Fruit fly (Drosophila melanogaster) whole organism, prepupa: ENCODE measurements around the gene teq.

Experiments used
- CG10631 ChIP-seq: fragments of 200-800 bp; sonication (Bioruptor generic); optimal IDR thresholded peaks from 2 replicates; lab custom pipeline; 2016; ENCODE audit warnings: missing biosample characterization, missing genetic modification characterization
- CG11762 ChIP-seq: fragments of 200-800 bp; sonication (Bioruptor generic); optimal IDR thresholded peaks from 3 replicates; lab custom pipeline; 2016; ENCODE audit warnings: missing biosample characterization, missing genetic modification characterization; ENCODE audit not compliant: insufficient read depth
- CG15336 ChIP-seq: fragments of 200-800 bp; sonication (Bioruptor generic); IDR thresholded peaks from 2 replicates; pipeline ENCODE4 v1.3.6; 2022; ENCODE audit warnings: missing biosample characterization, missing genetic modification characterization
- CG16779 ChIP-seq: fragments of 200-800 bp; sonication (Bioruptor generic); optimal IDR thresholded peaks from 3 replicates; lab custom pipeline; 2017; ENCODE audit warnings: missing biosample characterization, mild to moderate bottlenecking, missing genetic modification characterization
- CG3032 ChIP-seq: fragments of 200-800 bp; optimal IDR thresholded peaks from 2 replicates; lab custom pipeline; 2019; ENCODE audit warnings: missing biosample characterization, mild to moderate bottlenecking, missing genetic modification characterization, moderate library complexity
- CG34406 ChIP-seq: fragments of 200-800 bp; sonication (Bioruptor generic); optimal IDR thresholded peaks from 3 replicates; lab custom pipeline; 2016; ENCODE audit warnings: missing biosample characterization, missing genetic modification characterization
- CG3919 ChIP-seq: fragments of 200-800 bp; sonication (Bioruptor generic); optimal IDR thresholded peaks from 3 replicates; lab custom pipeline; 2016; ENCODE audit warnings: missing biosample characterization, missing genetic modification characterization
- CG6163 ChIP-seq: fragments of 200-800 bp; sonication (Bioruptor generic); IDR thresholded peaks from 3 replicates; pipeline ENCODE4 v1.3.6; 2022; ENCODE audit warnings: missing biosample characterization, missing genetic modification characterization
- CG6276 ChIP-seq: fragments of 200-800 bp; sonication (Bioruptor generic); optimal IDR thresholded peaks from 2 replicates; lab custom pipeline; 2017; ENCODE audit warnings: missing biosample characterization, mild to moderate bottlenecking, missing genetic modification characterization
- CG6792 ChIP-seq: fragments of 200-800 bp; sonication (Bioruptor generic); optimal IDR thresholded peaks from 3 replicates; lab custom pipeline; 2016; ENCODE audit warnings: missing biosample characterization, missing genetic modification characterization
- CG6808 ChIP-seq: fragments of 200-800 bp; sonication (Bioruptor generic); optimal IDR thresholded peaks from 3 replicates; lab custom pipeline; 2017; ENCODE audit warnings: missing biosample characterization, missing genetic modification characterization, mild to moderate bottlenecking, moderate library complexity, missing genetic modification reagents
- CG6854 ChIP-seq: fragments of 200-800 bp; sonication (Bioruptor generic); optimal IDR thresholded peaks from 2 replicates; lab custom pipeline; 2017; ENCODE audit warnings: missing biosample characterization, mild to moderate bottlenecking, missing genetic modification characterization
- CG8319 ChIP-seq: fragments of 200-800 bp; sonication (Bioruptor generic); optimal IDR thresholded peaks from 3 replicates; lab custom pipeline; 2016; ENCODE audit warnings: missing biosample characterization, missing genetic modification characterization
- CG9139 ChIP-seq: fragments of 200-800 bp; sonication (Bioruptor generic); optimal IDR thresholded peaks from 3 replicates; lab custom pipeline; 2017; ENCODE audit warnings: missing biosample characterization, mild to moderate bottlenecking, missing genetic modification characterization
- Eip75B ChIP-seq: fragments of 200-800 bp; sonication (Bioruptor generic); optimal IDR thresholded peaks from 3 replicates; lab custom pipeline; 2016; ENCODE audit warnings: missing biosample characterization, missing genetic modification characterization
- Eip78C ChIP-seq: fragments of 200-800 bp; sonication (Bioruptor generic); peaks from one replicate; lab custom pipeline; 2016; ENCODE audit warnings: missing biosample characterization, missing genetic modification characterization
- Hr38 ChIP-seq: sonication (Bioruptor generic); optimal IDR thresholded peaks from 2 replicates; lab custom pipeline; 2016; ENCODE audit warnings: missing biosample characterization, missing genetic modification characterization
- Hr4 ChIP-seq: fragments of 200-800 bp; sonication (Bioruptor generic); optimal IDR thresholded peaks from 3 replicates; lab custom pipeline; 2016; ENCODE audit warnings: missing biosample characterization, missing genetic modification characterization
- Lpt ChIP-seq: fragments of 200-800 bp; sonication (Bioruptor generic); optimal IDR thresholded peaks from 3 replicates; lab custom pipeline; 2016; ENCODE audit warnings: missing biosample characterization, missing genetic modification characterization
- Met ChIP-seq: fragments of 200-800 bp; sonication (Bioruptor generic); optimal IDR thresholded peaks from 3 replicates; lab custom pipeline; 2016; ENCODE audit warnings: missing biosample characterization, missing genetic modification characterization
- OdsH ChIP-seq: fragments of 200-800 bp; sonication (Bioruptor generic); optimal IDR thresholded peaks from 3 replicates; lab custom pipeline; 2016; ENCODE audit warnings: missing biosample characterization, missing genetic modification characterization
- Smox ChIP-seq: fragments of 200-800 bp; sonication (Bioruptor generic); optimal IDR thresholded peaks from 3 replicates; lab custom pipeline; 2016; ENCODE audit warnings: missing biosample characterization, missing genetic modification characterization
- Sox102F ChIP-seq: fragments of 200-800 bp; sonication (Bioruptor generic); optimal IDR thresholded peaks from 2 replicates; lab custom pipeline; 2016; ENCODE audit warnings: missing biosample characterization, mild to moderate bottlenecking, missing genetic modification characterization
- Sox14 ChIP-seq: fragments of 200-800 bp; sonication (Bioruptor generic); optimal IDR thresholded peaks from 3 replicates; lab custom pipeline; 2016; ENCODE audit warnings: missing biosample characterization, missing genetic modification characterization
- Sox15 ChIP-seq: fragments of 200-800 bp; sonication (Bioruptor generic); optimal IDR thresholded peaks from 3 replicates; lab custom pipeline; 2016; ENCODE audit warnings: missing biosample characterization, missing genetic modification characterization
- achi ChIP-seq: fragments of 200-800 bp; sonication (Bioruptor generic); optimal IDR thresholded peaks from 3 replicates; lab custom pipeline; 2016; ENCODE audit warnings: missing biosample characterization, missing genetic modification characterization
- acj6 ChIP-seq: fragments of 200-800 bp; sonication (Bioruptor generic); optimal IDR thresholded peaks from 3 replicates; lab custom pipeline; 2016; ENCODE audit warnings: missing biosample characterization, missing genetic modification characterization
- cyc ChIP-seq: fragments of 200-800 bp; sonication (Bioruptor generic); optimal IDR thresholded peaks from 3 replicates; lab custom pipeline; 2016; ENCODE audit warnings: missing biosample characterization, missing genetic modification characterization
- dac ChIP-seq: fragments of 200-800 bp; sonication (Bioruptor generic); optimal IDR thresholded peaks from 2 replicates; lab custom pipeline; 2017; ENCODE audit warnings: missing biosample characterization, mild to moderate bottlenecking, missing genetic modification characterization
- dsx ChIP-seq: fragments of 200-800 bp; optimal IDR thresholded peaks from 3 replicates; lab custom pipeline; 2019; ENCODE audit warnings: missing biosample characterization, mild to moderate bottlenecking, missing genetic modification characterization, moderate library complexity; ENCODE audit not compliant: poor library complexity, severe bottlenecking
- eg ChIP-seq: fragments of 200-800 bp; sonication (Bioruptor generic); IDR thresholded peaks from 3 replicates; pipeline ENCODE4 v1.3.6; 2022; ENCODE audit warnings: missing biosample characterization, missing genetic modification characterization
- esn ChIP-seq: fragments of 200-800 bp; sonication (Bioruptor generic); optimal IDR thresholded peaks from 2 replicates; lab custom pipeline; 2016; ENCODE audit warnings: missing biosample characterization, mild to moderate bottlenecking, missing genetic modification characterization, moderate library complexity
- fd59A ChIP-seq: fragments of 200-800 bp; sonication (Bioruptor generic); optimal IDR thresholded peaks from 2 replicates; lab custom pipeline; 2017; ENCODE audit warnings: missing biosample characterization, mild to moderate bottlenecking, missing genetic modification characterization, missing genetic modification reagents
- fd85E ChIP-seq: fragments of 200-800 bp; sonication (Bioruptor generic); optimal IDR thresholded peaks from 3 replicates; lab custom pipeline; 2016; ENCODE audit warnings: missing biosample characterization, missing genetic modification characterization
- lz ChIP-seq: fragments of 200-800 bp; sonication (Bioruptor generic); optimal IDR thresholded peaks from 3 replicates; lab custom pipeline; 2016; ENCODE audit warnings: missing biosample characterization, missing genetic modification characterization
- net ChIP-seq: fragments of 200-800 bp; sonication (Bioruptor generic); optimal IDR thresholded peaks from 3 replicates; lab custom pipeline; 2016; ENCODE audit warnings: missing biosample characterization, missing genetic modification characterization
- pdm3 ChIP-seq: fragments of 200-800 bp; sonication (Bioruptor generic); optimal IDR thresholded peaks from 3 replicates; lab custom pipeline; 2016; ENCODE audit warnings: missing biosample characterization, missing genetic modification characterization
- spab ChIP-seq: fragments of 200-800 bp; sonication (Bioruptor generic); optimal IDR thresholded peaks from 2 replicates; lab custom pipeline; 2017; ENCODE audit warnings: missing biosample characterization, mild to moderate bottlenecking, missing genetic modification characterization, missing genetic modification reagents
- ss ChIP-seq, 2 experiments: fragments of 200-800 bp; sonication (Bioruptor generic); optimal IDR thresholded peaks; 2 replicates in 1 of 2; 3 replicates in 1 of 2; lab custom pipeline; 2017 to 2018; ENCODE audit warnings: mild to moderate bottlenecking in 2 of 2, missing biosample characterization in 2 of 2, missing genetic modification characterization in 2 of 2, moderate library complexity in 1 of 2
- svp ChIP-seq: fragments of 200-800 bp; sonication (Bioruptor generic); peaks from one replicate; lab custom pipeline; 2016; ENCODE audit warnings: missing biosample characterization, missing genetic modification characterization
- vri ChIP-seq: fragments of 200-800 bp; sonication (Bioruptor generic); optimal IDR thresholded peaks from 3 replicates; lab custom pipeline; 2016; ENCODE audit warnings: missing biosample characterization, mild to moderate bottlenecking, missing genetic modification characterization

Gene teq

DNA sequence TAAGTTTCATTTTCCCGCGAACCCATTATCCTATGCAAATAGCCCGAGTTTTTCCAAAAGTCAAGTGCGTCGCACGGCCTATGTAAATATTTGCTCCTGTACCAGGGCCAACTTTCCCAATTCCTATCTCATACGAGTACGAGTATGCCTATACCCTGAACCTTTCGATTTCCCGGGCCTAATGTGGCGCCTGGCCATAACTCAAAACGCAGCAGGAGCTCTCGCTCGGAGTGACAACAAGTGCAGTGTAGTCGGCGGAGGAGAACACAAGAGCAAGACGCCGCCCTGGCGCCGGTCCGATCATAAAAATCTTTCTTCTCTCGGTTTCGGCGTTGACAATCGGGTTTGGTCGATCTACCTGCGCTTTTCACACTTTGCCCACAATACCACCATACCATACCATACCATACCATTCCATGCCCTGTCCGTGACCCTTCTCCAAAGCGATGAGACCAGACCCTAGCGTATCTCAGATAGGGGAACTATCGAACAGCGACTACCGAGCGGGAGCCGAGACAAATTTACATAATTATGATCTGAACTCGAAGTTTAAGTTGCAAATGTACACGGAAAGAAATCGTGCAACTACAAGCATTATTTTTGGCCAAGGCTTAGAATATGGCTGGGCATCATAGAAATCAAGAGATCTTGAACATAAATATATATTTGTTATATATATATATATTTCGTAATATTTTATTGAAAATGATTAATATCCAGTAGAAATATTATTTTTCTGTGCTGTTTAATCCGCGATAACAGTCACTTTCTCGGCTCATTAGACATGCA, 32.0 kb upstream of the teq start:
- TF ChIP-seq CG6276 (no peak), vri (GFP tag; lab: Kevin White, UChicago) (no peak), dac (GFP tag; lab: Kevin White, UChicago) (no peak), fd59A (GFP tag; lab: Kevin White, UChicago) (no peak), cyc (GFP tag; lab: Kevin White, UChicago) (no peak), Eip78C (no peak), esn (no peak), CG15336 (no peak), Smox (GFP tag; lab: Kevin White, UChicago) (no peak), CG8319 (GFP tag; lab: Kevin White, UChicago) (no peak), CG16779 (tag; lab: Kevin White, UChicago) (no peak), Hr4 (GFP tag; lab: Kevin White, UChicago) (no peak), CG3919 (GFP tag; lab: Kevin White, UChicago) (no peak)

DNA sequence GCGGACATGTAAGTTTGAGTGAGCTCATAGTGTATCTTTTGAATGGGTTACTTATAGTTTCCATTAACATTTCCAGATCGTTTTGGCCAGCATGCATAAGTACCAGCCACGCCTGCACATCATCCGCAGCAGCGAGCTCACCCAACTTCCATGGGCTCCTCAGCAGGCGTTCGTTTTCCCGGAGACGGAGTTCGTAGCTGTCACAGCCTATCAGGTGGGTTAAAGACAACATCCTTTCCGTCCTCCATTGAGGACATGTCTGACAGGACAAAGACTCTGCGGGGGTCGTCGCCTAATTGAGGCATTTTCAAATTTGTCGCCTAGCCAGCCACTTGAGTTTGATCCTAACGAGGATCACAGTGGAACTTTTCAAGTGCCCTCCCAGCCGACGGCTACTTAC, 30.8 kb upstream of the teq start:
- TF ChIP-seq dsx (GFP tag; lab: Kevin White, UChicago): no peak
- TF ChIP-seq, all 60 proteins: peak for 0

DNA sequence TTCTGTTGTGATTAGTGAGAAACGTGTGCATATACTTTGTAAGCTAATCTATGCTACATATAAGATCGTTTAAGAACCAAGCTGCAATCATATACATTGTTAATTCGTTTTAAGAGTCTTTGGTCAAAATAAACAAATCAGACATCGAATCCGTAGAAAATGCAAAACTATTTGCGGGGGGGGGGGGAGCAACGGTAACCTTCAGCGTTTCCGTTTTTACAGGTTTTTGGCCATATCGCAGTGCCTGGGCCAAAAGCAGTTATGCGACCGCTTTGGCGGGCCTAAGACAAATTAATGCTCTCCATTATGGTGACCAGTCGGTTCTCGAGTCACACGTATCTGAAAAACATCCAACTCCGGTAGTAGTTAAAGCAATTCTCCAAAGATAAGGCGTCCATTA, 29.5 kb upstream of the teq start:
- TF ChIP-seq pdm3 (GFP tag; lab: Kevin White, UChicago) (no peak), CG6792 (GFP tag; lab: Kevin White, UChicago) (no peak), CG6854 (GFP tag; lab: Kevin White, UChicago) (no peak), esn (no peak), Sox102F (GFP tag; lab: Kevin White, UChicago) (no peak), CG15336 (no peak), fd85E (GFP tag; lab: Kevin White, UChicago) (no peak), ss (GFP tag; optimal IDR thresholded peaks at IDR 0.05; lab: Kevin White, UChicago) (no peak), lz (no peak), acj6 (GFP tag; lab: Kevin White, UChicago) (no peak), Eip75B (no peak), vri (GFP tag; lab: Kevin White, UChicago) (no peak), achi (GFP tag; lab: Kevin White, UChicago) (no peak), CG3032 (no peak), Met (no peak)

DNA sequence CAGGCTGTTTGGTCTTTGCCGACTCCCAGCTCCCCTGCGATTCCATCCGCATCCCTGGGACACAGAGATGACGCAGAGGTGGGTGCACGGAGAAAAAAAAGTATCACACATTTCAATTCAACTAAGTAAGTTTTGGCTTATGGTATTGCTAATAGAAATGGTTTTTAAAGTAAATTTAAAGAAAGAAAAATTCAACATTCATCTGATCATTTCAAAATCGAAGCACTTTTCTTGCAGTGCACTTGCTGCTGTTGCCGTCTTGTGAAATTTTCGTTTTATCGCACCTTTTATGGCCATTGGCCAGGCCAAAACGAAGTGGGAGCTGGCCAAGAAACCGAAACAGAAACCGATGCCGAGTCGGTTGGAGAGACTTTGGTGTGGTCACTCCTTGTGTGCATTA, 29.1 kb upstream of the teq start:
- TF ChIP-seq acj6 (GFP tag; lab: Kevin White, UChicago) (peak; percentile 71), CG11762 (GFP tag; lab: Kevin White, UChicago) (peak; percentile 68), CG6854 (GFP tag; lab: Kevin White, UChicago) (peak; percentile 73), dac (GFP tag; lab: Kevin White, UChicago) (peak; percentile 8), CG34406 (GFP tag; lab: Kevin White, UChicago) (peak; percentile 69), CG3032 (peak; percentile 66), fd59A (GFP tag; lab: Kevin White, UChicago) (peak; percentile 10), CG10631 (GFP tag; lab: Kevin White, UChicago) (peak; percentile 65), CG15336 (peak; percentile 81), svp (GFP tag; lab: Kevin White, UChicago) (peak; percentile 94), Sox14 (peak; percentile 61), Eip78C (peak; percentile 93), CG3919 (GFP tag; lab: Kevin White, UChicago) (peak; percentile 84), dsx (GFP tag; lab: Kevin White, UChicago) (peak; percentile 56), vri (GFP tag; lab: Kevin White, UChicago) (peak; percentile 44), esn (peak; percentile 83), Hr38 (GFP tag; lab: Kevin White, UChicago) (no peak), lz (peak; percentile 78), cyc (GFP tag; lab: Kevin White, UChicago) (peak; percentile 91), CG6163 (GFP tag; lab: Robert Waterston, UW) (peak; percentile 90), ss (GFP tag; optimal IDR thresholded peaks at IDR 0.05; lab: Kevin White, UChicago) (peak; percentile 30 to 48), eg (GFP tag; lab: Robert Waterston, UW) (peak; percentile 90), pdm3 (GFP tag; lab: Kevin White, UChicago) (peak; percentile 73), OdsH (peak; percentile 69), net (GFP tag; lab: Kevin White, UChicago) (peak; percentile 52), Sox15 (GFP tag; lab: Kevin White, UChicago) (peak; percentile 50), Sox102F (GFP tag; lab: Kevin White, UChicago) (peak; percentile 73), CG9139 (GFP tag; lab: Kevin White, UChicago) (peak; percentile 43), Lpt (GFP tag; lab: Kevin White, UChicago) (peak; percentile 64), spab (GFP tag; lab: Kevin White, UChicago) (peak; percentile 57), fd85E (GFP tag; lab: Kevin White, UChicago) (peak; percentile 2), Met (peak; percentile 81), Eip75B (peak; percentile 78), CG6808 (GFP tag; lab: Kevin White, UChicago) (peak; percentile 60)
